Fruit fly (Drosophila melanogaster): ENCODE results near the gene D2hgdh.

D2hgdh gene

dm6 chrX:2138342-2138416, 3.1 kb upstream of the D2hgdh start, which contains the start of gene ph-p:
TSS of gene ph-p (minus strand) at chrX:2138371.
- TF ChIP-seq chinmo (GFP tag; IDR thresholded peaks at IDR 0.05; ENCODE audit: partially characterized antibody) (0 out of 4 replicates have a peak, but pooled peaks have one; percentile 48), CG1024 (GFP tag; IDR thresholded peaks at IDR 0.05) (no peak)

dm6 chrX:2138417-2138816, 2.9 kb upstream of the D2hgdh start:
- TF ChIP-seq CG2120 (GFP tag; optimal IDR thresholded peaks at IDR 0.05), result no peak
- peak; percentile 8 for TF ChIP-seq CG12769 (tag; optimal IDR thresholded peaks at IDR 0.05)
- TF ChIP-seq ewg (GFP tag; optimal IDR thresholded peaks at IDR 0.05), result peak; percentile 79
- no peak for TF ChIP-seq klu (GFP tag; IDR thresholded peaks at IDR 0.05)
- TF ChIP-seq hkb (optimal IDR thresholded peaks at IDR 0.05), result no peak
- TF ChIP-seq hkb (GFP tag; IDR thresholded peaks at IDR 0.05), result no peak
- TF ChIP-seq CG32772 (GFP tag; IDR thresholded peaks at IDR 0.05), result no peak
- no peak for TF ChIP-seq chif (GFP tag; optimal IDR thresholded peaks at IDR 0.05)
- TF ChIP-seq exex (tag; optimal IDR thresholded peaks at IDR 0.05), result peak; percentile 18
- peak; percentile 78 for TF ChIP-seq CG1832 (GFP tag; optimal IDR thresholded peaks at IDR 0.05)
- no peak for TF ChIP-seq CG32767 (GFP tag; IDR thresholded peaks at IDR 0.05)
- TF ChIP-seq CG12155 (GFP tag; optimal IDR thresholded peaks at IDR 0.05), result no peak
- TF ChIP-seq Aef1 (GFP tag; IDR thresholded peaks at IDR 0.05), result peak; percentile 64; the same call in 2 of the 3 replicates
- peak; percentile 91 for TF ChIP-seq zen (tag; optimal IDR thresholded peaks at IDR 0.05)
- no peak for TF ChIP-seq CG11696 (GFP tag; IDR thresholded peaks at IDR 0.05)
- TF ChIP-seq abd-A (tag; optimal IDR thresholded peaks at IDR 0.05), result peak; percentile 95
- 0 out of 3 replicates have a peak, but pooled peaks have one; percentile 27 for TF ChIP-seq Opbp (GFP tag; IDR thresholded peaks at IDR 0.05; ENCODE audit: partially characterized antibody)
- TF ChIP-seq Med (GFP tag), result peak; percentile 14
- peak; percentile 64 for TF ChIP-seq Awh (GFP tag; IDR thresholded peaks at IDR 0.05)
- TF ChIP-seq CG10321 (GFP tag; IDR thresholded peaks at IDR 0.05), result peak; percentile 51
- peak in 1 of 2 experiments; percentile 22 for TF ChIP-seq Hr51 (GFP tag; optimal IDR thresholded peaks at IDR 0.05)
- peak; percentile 80 for TF ChIP-seq Nf-YC (tag; optimal IDR thresholded peaks at IDR 0.05)
- no peak for TF ChIP-seq fd102C (GFP tag; optimal IDR thresholded peaks at IDR 0.05)
- TF ChIP-seq scrt (GFP tag; optimal IDR thresholded peaks at IDR 0.05), result peak; percentile 75
- TF ChIP-seq CG18599 (GFP tag; optimal IDR thresholded peaks at IDR 0.05), result peak; percentile 13
- peak; percentile 79 for TF ChIP-seq Nf-YB (GFP tag; optimal IDR thresholded peaks at IDR 0.05)
- TF ChIP-seq sd (tag; optimal IDR thresholded peaks at IDR 0.05), result peak; percentile 67
- TF ChIP-seq Trl (optimal IDR thresholded peaks at IDR 0.05), result peak in 1 of 2 experiments; percentile 76
- TF ChIP-seq Trl (GFP tag; optimal IDR thresholded peaks at IDR 0.05), result no peak
- no peak for TF ChIP-seq CG8281 (tag; optimal IDR thresholded peaks at IDR 0.05)
- peak; percentile 51 for TF ChIP-seq sens (GFP tag)
- peak; percentile 88 for TF ChIP-seq cad (GFP tag; optimal IDR thresholded peaks at IDR 0.05)
- peak; percentile 3 for TF ChIP-seq ash1 (GFP tag; optimal IDR thresholded peaks at IDR 0.05)
- TF ChIP-seq CG8478 (optimal IDR thresholded peaks at IDR 0.05), result peak; percentile 27
- TF ChIP-seq CG4360 (GFP tag; IDR thresholded peaks at IDR 0.05), result peak; percentile 94
- TF ChIP-seq ftz-f1 (GFP tag; optimal IDR thresholded peaks at IDR 0.05), result peak; percentile 5
- peak in 1 of 2 experiments; percentile 11 for TF ChIP-seq Pdp1 (GFP tag; optimal IDR thresholded peaks at IDR 0.05)
- peak; percentile 51 for TF ChIP-seq CG15479 (GFP tag; optimal IDR thresholded peaks at IDR 0.05)
- TF ChIP-seq Abd-B (GFP tag; optimal IDR thresholded peaks at IDR 0.05), result peak; percentile 60

- TF ChIP-seq Nf-YB (GFP tag; optimal IDR thresholded peaks at IDR 0.05), result peak; percentile 55
- no peak for TF ChIP-seq dm (GFP tag; optimal IDR thresholded peaks at IDR 0.05)
- 0 out of 2 replicates have a peak, but pooled peaks have one; percentile 36 for TF ChIP-seq seq (GFP tag; IDR thresholded peaks at IDR 0.05)
- no peak for TF ChIP-seq CG6689 (GFP tag; IDR thresholded peaks at IDR 0.05)
- no peak for TF ChIP-seq CG4707 (GFP tag; optimal IDR thresholded peaks at IDR 0.05)
- peak; percentile 76 for TF ChIP-seq Kr (GFP tag; optimal IDR thresholded peaks at IDR 0.05)
- peak; percentile 77 for TF ChIP-seq Nf-YC (tag; optimal IDR thresholded peaks at IDR 0.05)
- peak; percentile 45 for TF ChIP-seq pros (GFP tag; optimal IDR thresholded peaks at IDR 0.05)
- no peak for TF ChIP-seq CG13296 (GFP tag; optimal IDR thresholded peaks at IDR 0.05)
- TF ChIP-seq Bdp1 (GFP tag; optimal IDR thresholded peaks at IDR 0.05), result no peak
These were observed 1.7 kb upstream of the D2hgdh start for dm6 chrX:2139610-2140009.
